Worm (Caenorhabditis elegans) whole organism, L3 larva: Measurements from ENCODE around the gene dhs-6.

Experiments
- R02D3.7 ChIP-seq: fragments of 150-350 bp; optimal IDR thresholded peaks from 2 replicates; lab custom pipeline; 2014; ENCODE audit warnings: missing biosample characterization, missing genetic modification characterization
- ZK546.5 ChIP-seq: sonication (generic microtip); optimal IDR thresholded peaks from 2 replicates; lab custom pipeline; 2017; ENCODE audit warnings: missing biosample characterization, missing genetic modification characterization
- aly-2 ChIP-seq: fragments of 150-350 bp; optimal IDR thresholded peaks from 2 replicates; lab custom pipeline; 2014; ENCODE audit warnings: missing biosample characterization, missing genetic modification characterization
- ceh-16 ChIP-seq: sonication (generic microtip); optimal IDR thresholded peaks from 2 replicates; lab custom pipeline; 2017; ENCODE audit warnings: missing biosample characterization, missing genetic modification characterization
- ceh-28 ChIP-seq: fragments of 150-350 bp; optimal IDR thresholded peaks from 2 replicates; lab custom pipeline; 2014; ENCODE audit warnings: missing biosample characterization, missing genetic modification reagents, missing genetic modification characterization
- ceh-82 ChIP-seq: fragments of 150-350 bp; optimal IDR thresholded peaks from 2 replicates; lab custom pipeline; 2014; ENCODE audit warnings: missing biosample characterization, missing genetic modification characterization
- ceh-9 ChIP-seq: sonication (generic microtip); optimal IDR thresholded peaks from 2 replicates; lab custom pipeline; 2018; ENCODE audit warnings: missing biosample characterization, missing genetic modification characterization
- egl-27 ChIP-seq: sonication (generic microtip); optimal IDR thresholded peaks from 4 replicates; lab custom pipeline; 2017; ENCODE audit warnings: missing biosample characterization, missing genetic modification reagents, missing genetic modification characterization
- egl-5 ChIP-seq: fragments of 150-350 bp; optimal IDR thresholded peaks from 2 replicates; lab custom pipeline; 2017; ENCODE audit warnings: missing biosample characterization, missing genetic modification reagents, missing genetic modification characterization, inconsistent platforms
- elt-2 ChIP-seq: sonication (generic microtip); optimal IDR thresholded peaks from 2 replicates; lab custom pipeline; 2016; ENCODE audit warnings: missing genetic modification reagents, mild to moderate bottlenecking, missing genetic modification characterization, missing compliant biosample characterization
- elt-3 ChIP-seq, 3 experiments: fragments of 150-350 bp in 1 of 3; sonication (generic microtip) in 2 of 3; optimal IDR thresholded peaks; 2 replicates in 2 of 3; 4 replicates in 1 of 3; lab custom pipeline; 2014 to 2017; ENCODE audit warnings: missing biosample characterization in 3 of 3, missing genetic modification characterization in 3 of 3
- fkh-2 ChIP-seq: fragments of 150-350 bp; optimal IDR thresholded peaks from 2 replicates; lab custom pipeline; 2014; ENCODE audit warnings: missing biosample characterization, missing genetic modification reagents, missing genetic modification characterization
- fos-1 ChIP-seq: fragments of 150-350 bp; optimal IDR thresholded peaks from 2 replicates; lab custom pipeline; 2014; ENCODE audit warnings: missing biosample characterization, missing genetic modification characterization
- jun-1 ChIP-seq: fragments of 150-350 bp; optimal IDR thresholded peaks from 2 replicates; lab custom pipeline; 2014; ENCODE audit warnings: missing biosample characterization, missing genetic modification reagents, missing genetic modification characterization
- lin-15B ChIP-seq: fragments of 150-350 bp; optimal IDR thresholded peaks from 2 replicates; lab custom pipeline; 2014; ENCODE audit warnings: missing biosample characterization, missing genetic modification characterization
- lsy-12 ChIP-seq: sonication (generic microtip); optimal IDR thresholded peaks from 2 replicates; lab custom pipeline; 2016; ENCODE audit warnings: mild to moderate bottlenecking, missing genetic modification characterization, missing compliant biosample characterization
- mdl-1 ChIP-seq: fragments of 150-350 bp; optimal IDR thresholded peaks from 2 replicates; lab custom pipeline; 2014; ENCODE audit warnings: missing biosample characterization, missing genetic modification characterization
- nfya-1 ChIP-seq: sonication (generic microtip); optimal IDR thresholded peaks from 2 replicates; lab custom pipeline; 2017; ENCODE audit warnings: missing genetic modification characterization, mild to moderate bottlenecking, missing compliant biosample characterization, antibody characterized with exemption, moderate library complexity; ENCODE audit not compliant: insufficient read depth
- nhr-11 ChIP-seq: fragments of 150-350 bp; optimal IDR thresholded peaks from 2 replicates; lab custom pipeline; 2014; ENCODE audit warnings: missing biosample characterization, missing genetic modification characterization
- nhr-12 ChIP-seq: fragments of 150-350 bp; optimal IDR thresholded peaks from 2 replicates; lab custom pipeline; 2014; ENCODE audit warnings: missing biosample characterization, missing genetic modification characterization
- nhr-23 ChIP-seq: fragments of 150-350 bp; optimal IDR thresholded peaks from 2 replicates; lab custom pipeline; 2014; ENCODE audit warnings: missing biosample characterization, missing genetic modification reagents, missing genetic modification characterization
- nhr-237 ChIP-seq: fragments of 150-350 bp; optimal IDR thresholded peaks from 2 replicates; lab custom pipeline; 2014; ENCODE audit warnings: missing biosample characterization, missing genetic modification characterization
- nhr-25 ChIP-seq: sonication (generic microtip); optimal IDR thresholded peaks from 2 replicates; lab custom pipeline; 2017; ENCODE audit warnings: missing biosample characterization, missing genetic modification characterization
- nhr-28 ChIP-seq: fragments of 150-350 bp; optimal IDR thresholded peaks from 2 replicates; lab custom pipeline; 2014; ENCODE audit warnings: missing biosample characterization, missing genetic modification characterization
- nhr-43 ChIP-seq: sonication (generic microtip); optimal IDR thresholded peaks from 2 replicates; lab custom pipeline; 2016; ENCODE audit warnings: mild to moderate bottlenecking, missing genetic modification characterization, missing compliant biosample characterization; ENCODE audit not compliant: poor library complexity, severe bottlenecking
- nhr-67 ChIP-seq: fragments of 150-350 bp; optimal IDR thresholded peaks from 2 replicates; lab custom pipeline; 2014; ENCODE audit warnings: missing biosample characterization, missing genetic modification characterization
- nhr-76 ChIP-seq: fragments of 150-350 bp; sonication (generic microtip); optimal IDR thresholded peaks from 5 replicates; lab custom pipeline; 2014; ENCODE audit warnings: missing biosample characterization, missing genetic modification characterization
- nhr-77 ChIP-seq: fragments of 150-350 bp; optimal IDR thresholded peaks from 2 replicates; lab custom pipeline; 2014; ENCODE audit warnings: missing biosample characterization, missing genetic modification characterization
- pha-4 ChIP-seq: fragments of 150-350 bp; optimal IDR thresholded peaks from 2 replicates; lab custom pipeline; 2014; ENCODE audit warnings: missing biosample characterization, missing genetic modification reagents, missing genetic modification characterization
- sea-2 ChIP-seq: fragments of 150-350 bp; sonication (generic microtip); optimal IDR thresholded peaks from 4 replicates; lab custom pipeline; 2014; ENCODE audit warnings: missing biosample characterization, missing genetic modification reagents, missing genetic modification characterization
- skn-1 ChIP-seq: fragments of 150-350 bp; optimal IDR thresholded peaks from 2 replicates; lab custom pipeline; 2014; ENCODE audit warnings: missing biosample characterization, missing genetic modification characterization
- snpc-4 ChIP-seq: fragments of 150-350 bp; optimal IDR thresholded peaks from 2 replicates; lab custom pipeline; 2014; ENCODE audit warnings: missing biosample characterization, missing genetic modification characterization
- unc-39 ChIP-seq: sonication (generic microtip); optimal IDR thresholded peaks from 4 replicates; lab custom pipeline; 2017; ENCODE audit warnings: missing biosample characterization, missing genetic modification characterization
- unc-62 ChIP-seq: fragments of 150-350 bp; sonication (generic microtip); optimal IDR thresholded peaks from 4 replicates; lab custom pipeline; 2014; ENCODE audit warnings: missing biosample characterization, missing genetic modification reagents, missing genetic modification characterization

The dhs-6 gene

DNA sequence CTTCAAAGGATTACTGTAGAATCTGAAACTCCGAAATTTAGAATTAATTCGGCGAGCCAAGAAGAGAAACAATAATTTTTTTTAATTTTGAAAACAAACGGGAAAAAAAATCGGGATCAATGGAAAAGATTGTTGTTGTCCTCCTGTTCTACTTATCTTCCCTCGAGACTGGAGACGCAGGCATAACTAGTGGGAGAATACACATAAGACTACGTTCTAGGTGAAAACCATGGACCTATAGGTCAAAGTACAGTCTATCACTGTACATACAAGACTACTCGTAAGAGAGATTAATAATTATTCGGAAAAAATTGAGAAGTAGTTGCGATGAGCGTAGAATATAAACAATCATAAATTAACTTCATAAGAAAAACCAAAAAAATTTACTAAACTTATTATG lies at the start of gene dhs-6:
Gene dhs-6 (minus strand): TSS at position 22 of the 400 bp plus-strand sequence.
- TF ChIP-seq nhr-23 (tag; lab: Kevin White, UChicago) (peak; percentile 48), ceh-82 (tag; lab: Kevin White, UChicago) (no peak), nfya-1 (tag; lab: Kevin White, UChicago) (peak; percentile 9), elt-2 (peak; percentile 71), nhr-43 (peak; percentile 15), ceh-28 (tag; lab: Kevin White, UChicago) (peak; percentile 8)

DNA sequence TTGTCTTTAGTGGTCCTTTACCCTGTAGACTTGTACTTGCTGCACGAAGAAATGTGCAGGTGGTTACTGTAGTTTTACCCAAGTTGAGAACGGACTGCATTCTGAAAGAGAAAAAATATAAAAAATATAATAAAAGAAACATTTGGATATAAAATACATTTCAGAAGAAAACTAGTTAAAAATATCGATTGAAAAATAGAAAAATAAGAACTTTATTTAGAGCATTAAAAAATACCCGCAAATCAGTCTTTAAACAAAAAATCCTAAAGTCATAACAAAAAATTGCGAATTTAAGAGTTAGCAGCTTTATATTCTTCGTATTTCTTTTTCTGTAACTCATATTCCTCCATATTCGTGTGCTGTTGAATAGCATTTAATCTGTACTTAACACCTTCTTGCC lies 49.7 kb upstream of the dhs-6 start, which contains the start of gene C25H3.7:
Gene C25H3.7 (minus strand): TSS at position 101 of the 400 bp plus-strand sequence.
- TF ChIP-seq ceh-16 (tag; lab: Kevin White, UChicago) (no peak), jun-1 (tag; lab: Kevin White, UChicago) (no peak), egl-27 (tag; lab: Kevin White, UChicago) (no peak), nhr-67 (tag; lab: Kevin White, UChicago) (no peak), aly-2 (tag; lab: Kevin White, UChicago) (no peak), unc-39 (tag; lab: Kevin White, UChicago) (no peak), sea-2 (GFP tag; lab: Kevin White, UChicago) (no peak), fkh-2 (tag; lab: Kevin White, UChicago) (no peak), lsy-12 (no peak), nhr-237 (tag; lab: Kevin White, UChicago) (no peak), nhr-25 (tag; lab: Kevin White, UChicago) (no peak), lin-15B (tag; lab: Kevin White, UChicago) (no peak), snpc-4 (no peak), fos-1 (tag; lab: Kevin White, UChicago) (no peak), elt-3 (tag; optimal IDR thresholded peaks at IDR 0.05; lab: Kevin White, UChicago) (no peak)

DNA sequence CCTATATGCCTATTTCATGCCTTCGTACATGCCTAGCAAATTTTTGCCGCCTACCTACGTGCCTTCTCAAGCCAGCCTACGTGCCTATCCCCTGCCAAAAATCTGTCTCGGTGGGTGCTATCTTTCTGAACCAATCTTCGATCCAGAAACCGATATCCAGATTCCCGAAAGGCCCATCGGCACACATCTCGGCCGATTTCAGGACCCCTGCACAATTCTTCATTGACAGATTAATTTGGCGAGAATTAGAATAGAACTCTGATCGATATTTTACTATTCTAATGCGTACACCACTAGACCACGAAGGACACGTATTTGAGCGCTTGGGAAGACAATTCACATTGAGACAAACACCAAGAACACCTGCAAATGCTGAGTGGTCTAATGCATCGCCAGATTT lies 48.4 kb upstream of the dhs-6 start:
- TF ChIP-seq jun-1 (tag; lab: Kevin White, UChicago), result no peak
- no peak for TF ChIP-seq skn-1 (tag; lab: Kevin White, UChicago)
- TF ChIP-seq ceh-28 (tag; lab: Kevin White, UChicago), result no peak
- no peak for TF ChIP-seq nhr-77
- TF ChIP-seq nhr-12 (tag; lab: Kevin White, UChicago), result no peak
- TF ChIP-seq nhr-43, result no peak
- no peak for TF ChIP-seq ceh-16 (tag; lab: Kevin White, UChicago)
- no peak for TF ChIP-seq nhr-76 (tag; lab: Kevin White, UChicago)
- TF ChIP-seq egl-5 (tag; lab: Kevin White, UChicago), result no peak
- no peak for TF ChIP-seq nhr-23 (tag; lab: Kevin White, UChicago)
- no peak for TF ChIP-seq lsy-12
- TF ChIP-seq mdl-1 (tag; lab: Kevin White, UChicago), result no peak
- no peak for TF ChIP-seq nfya-1 (tag; lab: Kevin White, UChicago)
- no peak for TF ChIP-seq unc-62 (GFP tag; lab: Kevin White, UChicago)
- no peak for TF ChIP-seq pha-4 (tag; lab: Kevin White, UChicago)
- TF ChIP-seq egl-27 (tag; lab: Kevin White, UChicago), result no peak
- no peak for TF ChIP-seq nhr-28 (tag; lab: Kevin White, UChicago)
- TF ChIP-seq nhr-11 (tag; lab: Kevin White, UChicago), result no peak
- TF ChIP-seq, all 47 proteins: peak for 0

DNA sequence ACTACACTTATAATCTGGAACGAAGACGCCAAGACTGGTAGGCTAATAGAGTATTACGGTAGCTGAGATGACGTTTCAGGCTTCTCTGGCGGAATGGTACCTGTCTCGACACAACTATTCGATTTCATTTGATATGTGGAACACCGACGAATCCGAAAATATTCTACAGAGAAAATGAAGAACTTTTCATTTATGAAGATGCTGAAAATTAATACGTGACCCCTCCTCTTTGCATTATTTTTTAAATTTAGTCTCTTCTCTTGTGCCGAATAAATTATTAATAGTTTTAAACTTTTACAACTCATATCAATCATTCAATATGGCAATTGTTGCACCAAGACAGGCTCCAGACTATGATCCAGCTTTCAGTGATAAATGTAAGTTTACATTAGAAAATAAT lies 46.9 kb upstream of the dhs-6 start, which contains the start of gene C25H3.16:
Gene C25H3.16 (plus strand): TSS at position 301 of the 400 bp plus-strand sequence.
- TF ChIP-seq nhr-12 (tag; lab: Kevin White, UChicago), result no peak
- TF ChIP-seq sea-2 (GFP tag; lab: Kevin White, UChicago), result no peak
- TF ChIP-seq aly-2 (tag; lab: Kevin White, UChicago), result no peak
- TF ChIP-seq nfya-1 (tag; lab: Kevin White, UChicago), result no peak
- no peak for TF ChIP-seq skn-1 (tag; lab: Kevin White, UChicago)
- TF ChIP-seq jun-1 (tag; lab: Kevin White, UChicago), result no peak
- TF ChIP-seq nhr-23 (tag; lab: Kevin White, UChicago), result no peak
- TF ChIP-seq ZK546.5, result no peak
- no peak for TF ChIP-seq ceh-9 (tag; lab: Kevin White, UChicago)
- TF ChIP-seq nhr-28 (tag; lab: Kevin White, UChicago), result no peak
- TF ChIP-seq R02D3.7, result no peak
- TF ChIP-seq nhr-76 (tag; lab: Kevin White, UChicago), result no peak
- TF ChIP-seq, all 47 proteins: peak for 0
